Worm (Caenorhabditis elegans): Measurements from ENCODE around the gene T24C12.3.
A peak's percentile ranks its signal among the peaks of the same experiment; 100 is the strongest.

ce11 chrX:2216662-2217061, 13.0 kb upstream of the T24C12.3 start:
- peak; percentile 19 for TF ChIP-seq hlh-30 (tag; optimal IDR thresholded peaks at IDR 0.05; ENCODE audit: insufficient read depth)
- TF ChIP-seq nhr-237 (tag; optimal IDR thresholded peaks at IDR 0.05) = no peak
- TF ChIP-seq aly-2 (tag; optimal IDR thresholded peaks at IDR 0.05) = no peak
- TF ChIP-seq daf-12 (tag; optimal IDR thresholded peaks at IDR 0.05) = no peak

Measured in whole organism, L4 larva.